Worm (Caenorhabditis elegans) whole organism, L4 larva: ENCODE data around the gene shc-2.

Experiments used
- F37D6.2 ChIP-seq: sonication (generic microtip); optimal IDR thresholded peaks from 2 replicates; lab custom pipeline; 2016; ENCODE audit warnings: mild to moderate bottlenecking, missing genetic modification characterization, missing compliant biosample characterization
- ama-1 ChIP-seq: fragments of 150-350 bp; optimal IDR thresholded peaks from 2 replicates; lab custom pipeline; 2014; ENCODE audit warnings: inconsistent platforms, mixed read lengths
- ceh-44 ChIP-seq: fragments of 200-800 bp; sonication (Bioruptor generic); IDR thresholded peaks from 2 replicates; pipeline ENCODE4 v1.3.6; 2022; ENCODE audit warnings: missing genetic modification reagents, missing genetic modification characterization, missing compliant biosample characterization
- ceh-62 ChIP-seq: sonication (generic microtip); optimal IDR thresholded peaks from 2 replicates; lab custom pipeline; 2017; ENCODE audit warnings: missing biosample characterization, missing genetic modification characterization
- jun-1 ChIP-seq: fragments of 150-350 bp; optimal IDR thresholded peaks from 2 replicates; lab custom pipeline; 2014; ENCODE audit warnings: missing biosample characterization, missing genetic modification reagents, missing genetic modification characterization
- nhr-237 ChIP-seq: sonication (generic microtip); optimal IDR thresholded peaks from 2 replicates; lab custom pipeline; 2017; ENCODE audit warnings: missing biosample characterization, missing genetic modification characterization
- nhr-76 ChIP-seq: fragments of 150-350 bp; optimal IDR thresholded peaks from 2 replicates; lab custom pipeline; 2014; ENCODE audit warnings: missing biosample characterization, missing genetic modification characterization
- pha-4 ChIP-seq, 2 experiments: fragments of 150-350 bp in 1 of 2; fragments of 200-800 bp in 1 of 2; sonication (Bioruptor generic) in 1 of 2; IDR thresholded peaks in 1 of 2; optimal IDR thresholded peaks in 1 of 2; 2 replicates each; pipeline versions ENCODE4 v1.3.6 to Lab custom; 2014 to 2022; ENCODE audit warnings: missing genetic modification characterization in 2 of 2, missing genetic modification reagents in 2 of 2, missing biosample characterization in 1 of 2, missing compliant biosample characterization in 1 of 2
- pqm-1 ChIP-seq: sonication (generic microtip); optimal IDR thresholded peaks from 2 replicates; lab custom pipeline; 2017; ENCODE audit warnings: missing biosample characterization, missing genetic modification characterization
- spr-3 ChIP-seq: fragments of 200-800 bp; sonication (Bioruptor generic); optimal IDR thresholded peaks from 2 replicates; lab custom pipeline; 2018; ENCODE audit warnings: mild to moderate bottlenecking, missing genetic modification characterization, missing compliant biosample characterization

DNA sequence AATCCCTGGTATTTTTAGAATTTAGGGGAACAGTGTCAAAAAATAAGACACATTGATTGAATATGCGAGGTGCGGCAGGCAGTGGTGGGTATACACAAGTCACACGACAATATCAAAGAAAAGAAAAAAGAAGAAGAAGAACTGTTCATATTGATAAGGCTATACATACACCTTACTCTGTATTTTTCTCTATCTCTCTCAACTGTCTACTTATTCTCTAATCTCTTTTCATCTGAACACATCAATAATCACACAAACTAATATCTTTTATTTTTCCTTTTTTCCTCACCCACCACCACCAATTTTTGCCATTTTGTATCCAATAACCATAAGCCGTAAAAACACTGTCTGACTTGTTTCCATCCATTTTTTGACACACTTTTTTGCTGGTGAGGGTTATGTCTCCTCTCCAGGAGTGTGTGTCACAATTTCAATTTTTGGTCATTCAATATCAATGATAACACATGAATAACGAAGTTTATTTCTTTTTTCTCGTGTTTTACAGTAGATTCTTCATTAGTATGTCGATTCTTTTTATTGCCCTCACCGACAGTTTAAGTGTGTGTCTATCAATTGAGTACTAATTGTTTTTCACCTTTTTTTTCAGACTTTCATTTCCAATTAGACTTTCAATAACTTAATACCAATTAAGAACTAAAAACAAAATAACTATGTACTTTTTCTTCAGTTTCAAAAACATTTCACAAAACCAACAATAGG, 50.6 kb downstream of the shc-2 start:
- TF ChIP-seq spr-3 (GFP tag; lab: Kevin White, UChicago), result no peak
- TF ChIP-seq ceh-44 (GFP tag; lab: Robert Waterston, UW), result no peak
- peak; percentile 44 for TF ChIP-seq pqm-1
- no peak for TF ChIP-seq F37D6.2 (tag; lab: Kevin White, UChicago)
- TF ChIP-seq pha-4 (GFP tag; IDR thresholded peaks at IDR 0.05; lab: Robert Waterston, UW), result no peak
- TF ChIP-seq pha-4 (tag; optimal IDR thresholded peaks at IDR 0.05; lab: Kevin White, UChicago), result no peak
- no peak for TF ChIP-seq ama-1 (lab: Kevin White, UChicago)
- TF ChIP-seq ceh-62 (tag; lab: Kevin White, UChicago), result no peak
- no peak for TF ChIP-seq nhr-237 (tag; lab: Kevin White, UChicago)
- no peak for TF ChIP-seq jun-1 (tag; lab: Kevin White, UChicago)
- TF ChIP-seq nhr-76 (tag; lab: Kevin White, UChicago), result peak; percentile 4
